Worm (Caenorhabditis elegans) whole organism, L4/young adult: ENCODE data around the gene C36H8.1.

ENCODE experiments used
- W03F9.2 ChIP-seq: fragments of 150-350 bp; optimal IDR thresholded peaks from 2 replicates; lab custom pipeline; 2014; ENCODE audit warnings: missing biosample characterization, missing genetic modification characterization
- dao-5 ChIP-seq: sonication (generic microtip); optimal IDR thresholded peaks from 2 replicates; lab custom pipeline; 2016; ENCODE audit warnings: missing genotype, missing genetic modification characterization, moderate library complexity, missing compliant biosample characterization

DNA sequence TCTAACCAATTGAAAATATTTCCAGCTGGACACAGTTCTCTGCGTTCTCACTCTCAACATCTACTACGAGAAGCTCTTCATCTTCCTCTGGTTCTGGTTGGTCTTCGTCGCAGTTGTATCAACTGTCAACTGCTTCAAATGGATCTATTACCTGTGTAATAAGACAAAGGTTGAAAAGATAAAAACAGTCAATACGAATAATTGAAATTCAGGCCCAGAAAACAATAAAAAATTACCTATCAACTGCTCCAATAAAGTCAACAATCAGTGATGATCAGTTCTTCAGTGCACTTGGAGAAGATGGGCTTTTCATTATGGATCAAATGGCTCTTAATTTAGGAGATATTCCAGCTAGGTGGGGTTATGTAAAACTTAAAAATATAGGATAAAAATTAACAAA is 4.1 kb upstream of the C36H8.1 start:
- TF ChIP-seq dao-5 (tag; lab: Kevin White, UChicago) (no peak), W03F9.2 (tag; lab: Kevin White, UChicago) (no peak)
